Worm (Caenorhabditis elegans): ENCODE data around the gene K02F6.7.

DNA sequence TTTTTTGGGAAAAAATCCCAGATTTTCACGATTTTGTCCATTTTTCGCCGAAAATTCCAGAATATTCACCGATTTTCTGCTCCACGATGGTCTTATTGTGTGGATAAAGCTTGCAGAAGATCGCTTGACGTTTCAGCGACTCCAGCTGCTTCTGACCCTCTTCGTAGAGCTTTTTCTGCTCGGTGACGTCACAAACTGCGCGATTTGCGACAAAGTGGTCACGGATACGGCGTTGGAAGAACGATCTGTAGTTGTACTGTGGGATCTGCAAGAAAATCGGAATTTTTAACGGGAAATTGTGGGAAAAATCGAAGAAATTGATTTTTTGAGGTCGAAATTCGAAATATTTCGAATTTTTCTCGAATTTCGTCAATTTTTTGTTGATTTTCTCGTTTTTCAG lies 59.1 kb downstream of the K02F6.7 start, which contains the start of gene mnat-1:
- TF ChIP-seq mml-1 (tag; optimal IDR thresholded peaks at IDR 0.05) (no peak), nhr-28 (tag; optimal IDR thresholded peaks at IDR 0.05) (no peak), lin-15B (tag; optimal IDR thresholded peaks at IDR 0.05) (no peak), lin-39 (tag; optimal IDR thresholded peaks at IDR 0.05) (no peak)
